Worm (Caenorhabditis elegans) whole organism, L1 larva: Measurements from ENCODE around the gene C06A8.8.

Experiments
- ama-1 ChIP-seq: fragments of 150-350 bp; optimal IDR thresholded peaks from 2 replicates; lab custom pipeline; 2014
- elt-2 ChIP-seq: sonication (generic microtip); optimal IDR thresholded peaks from 2 replicates; lab custom pipeline; 2016; ENCODE audit warnings: missing genetic modification characterization, mild to moderate bottlenecking, inconsistent platforms, missing compliant biosample characterization, missing genetic modification reagents
- elt-3 ChIP-seq, 6 experiments: fragments of 150-350 bp in 1 of 6; sonication (generic microtip); optimal IDR thresholded peaks; 2 replicates each; lab custom pipeline; 2017 to 2018; ENCODE audit warnings: missing biosample characterization in 6 of 6, missing genetic modification characterization in 6 of 6, inconsistent platforms in 1 of 6
- fkh-10 ChIP-seq: sonication (generic microtip); optimal IDR thresholded peaks from 2 replicates; lab custom pipeline; 2017; ENCODE audit warnings: missing biosample characterization, missing genetic modification reagents, missing genetic modification characterization
- fos-1 ChIP-seq: fragments of 150-350 bp; optimal IDR thresholded peaks from 2 replicates; lab custom pipeline; 2014; ENCODE audit warnings: missing biosample characterization, missing genetic modification characterization
- lin-39 ChIP-seq: fragments of 150-350 bp; optimal IDR thresholded peaks from 2 replicates; lab custom pipeline; 2014; ENCODE audit warnings: missing biosample characterization, missing genetic modification reagents, missing genetic modification characterization
- lir-3 ChIP-seq: sonication (generic microtip); optimal IDR thresholded peaks from 2 replicates; lab custom pipeline; 2016; ENCODE audit warnings: mild to moderate bottlenecking, missing genetic modification characterization, moderate library complexity, missing compliant biosample characterization; ENCODE audit not compliant: poor library complexity
- mab-9 ChIP-seq: fragments of 200-800 bp; sonication (Bioruptor generic); IDR thresholded peaks from 2 replicates; pipeline ENCODE4 v1.3.6; 2022; ENCODE audit warnings: missing genetic modification reagents, missing genetic modification characterization, missing compliant biosample characterization
- mdl-1 ChIP-seq, 2 experiments: fragments of 150-350 bp; optimal IDR thresholded peaks; 2 replicates each; lab custom pipeline; 2014 to 2017; ENCODE audit warnings: missing biosample characterization in 2 of 2, missing genetic modification characterization in 2 of 2, inconsistent platforms in 1 of 2
- mep-1 ChIP-seq: fragments of 150-350 bp; optimal IDR thresholded peaks from 2 replicates; lab custom pipeline; 2014; ENCODE audit warnings: missing biosample characterization, missing genetic modification characterization
- nhr-12 ChIP-seq: sonication (generic microtip); optimal IDR thresholded peaks from 2 replicates; lab custom pipeline; 2017; ENCODE audit warnings: missing biosample characterization, missing genetic modification characterization
- nhr-76 ChIP-seq: sonication (generic microtip); optimal IDR thresholded peaks from 2 replicates; lab custom pipeline; 2017; ENCODE audit warnings: missing biosample characterization, missing genetic modification characterization
- nhr-90 ChIP-seq: sonication (generic microtip); optimal IDR thresholded peaks from 2 replicates; lab custom pipeline; 2016; ENCODE audit warnings: mild to moderate bottlenecking, missing genetic modification characterization, missing compliant biosample characterization; ENCODE audit not compliant: poor library complexity
- unc-86 ChIP-seq: sonication (generic microtip); optimal IDR thresholded peaks from 2 replicates; lab custom pipeline; 2016; ENCODE audit warnings: missing genetic modification characterization, missing compliant biosample characterization

- TF ChIP-seq mdl-1 (tag; optimal IDR thresholded peaks at IDR 0.05; lab: Kevin White, UChicago) (no peak), mab-9 (GFP tag; lab: Robert Waterston, UW) (no peak), elt-2 (no peak), nhr-90 (tag; lab: Kevin White, UChicago) (no peak), lir-3 (tag; lab: Kevin White, UChicago) (no peak), lin-39 (tag; lab: Kevin White, UChicago) (no peak), elt-3 (tag; optimal IDR thresholded peaks at IDR 0.05; lab: Kevin White, UChicago) (no peak), unc-86 (no peak), mep-1 (tag; lab: Kevin White, UChicago) (no peak), fkh-10 (GFP tag; lab: Kevin White, UChicago) (no peak), ama-1 (no peak), nhr-76 (tag; lab: Kevin White, UChicago) (no peak), nhr-12 (tag; lab: Kevin White, UChicago) (no peak), fos-1 (tag; lab: Kevin White, UChicago) (no peak)
Measured at ce11 chrII:7724603-7725002, 47.2 kb downstream of the C06A8.8 start, which contains the start of gene cpna-2.
